Fruit fly (Drosophila melanogaster) whole organism, embryonic: Measurements from ENCODE around the gene Sld5.

Experiments used
- CG17361 ChIP-seq: fragments of 200-800 bp; sonication (Bioruptor generic); IDR thresholded peaks from 3 replicates; pipeline ENCODE4 v1.3.6; 2022; ENCODE audit warnings: missing biosample characterization, missing genetic modification characterization
- CG2129 ChIP-seq: fragments of 200-800 bp; sonication (Bioruptor generic); IDR thresholded peaks from 2 replicates; pipeline ENCODE4 v1.3.6; 2022; ENCODE audit warnings: missing biosample characterization, missing genetic modification characterization; ENCODE audit not compliant: partially characterized antibody
- Mad ChIP-seq: fragments of 200-800 bp; sonication (Bioruptor generic); optimal IDR thresholded peaks from 2 replicates; lab custom pipeline; 2016; ENCODE audit warnings: missing biosample characterization, missing genetic modification characterization
- bcd ChIP-seq: fragments of 200-800 bp; sonication (Bioruptor generic); optimal IDR thresholded peaks from 2 replicates; lab custom pipeline; 2017; ENCODE audit warnings: missing biosample characterization, mild to moderate bottlenecking, missing genetic modification characterization
- gem ChIP-seq: fragments of 200-800 bp; sonication (Bioruptor generic); optimal IDR thresholded peaks from 2 replicates; lab custom pipeline; 2019; ENCODE audit warnings: missing biosample characterization, mild to moderate bottlenecking, missing genetic modification characterization, moderate library complexity

DNA sequence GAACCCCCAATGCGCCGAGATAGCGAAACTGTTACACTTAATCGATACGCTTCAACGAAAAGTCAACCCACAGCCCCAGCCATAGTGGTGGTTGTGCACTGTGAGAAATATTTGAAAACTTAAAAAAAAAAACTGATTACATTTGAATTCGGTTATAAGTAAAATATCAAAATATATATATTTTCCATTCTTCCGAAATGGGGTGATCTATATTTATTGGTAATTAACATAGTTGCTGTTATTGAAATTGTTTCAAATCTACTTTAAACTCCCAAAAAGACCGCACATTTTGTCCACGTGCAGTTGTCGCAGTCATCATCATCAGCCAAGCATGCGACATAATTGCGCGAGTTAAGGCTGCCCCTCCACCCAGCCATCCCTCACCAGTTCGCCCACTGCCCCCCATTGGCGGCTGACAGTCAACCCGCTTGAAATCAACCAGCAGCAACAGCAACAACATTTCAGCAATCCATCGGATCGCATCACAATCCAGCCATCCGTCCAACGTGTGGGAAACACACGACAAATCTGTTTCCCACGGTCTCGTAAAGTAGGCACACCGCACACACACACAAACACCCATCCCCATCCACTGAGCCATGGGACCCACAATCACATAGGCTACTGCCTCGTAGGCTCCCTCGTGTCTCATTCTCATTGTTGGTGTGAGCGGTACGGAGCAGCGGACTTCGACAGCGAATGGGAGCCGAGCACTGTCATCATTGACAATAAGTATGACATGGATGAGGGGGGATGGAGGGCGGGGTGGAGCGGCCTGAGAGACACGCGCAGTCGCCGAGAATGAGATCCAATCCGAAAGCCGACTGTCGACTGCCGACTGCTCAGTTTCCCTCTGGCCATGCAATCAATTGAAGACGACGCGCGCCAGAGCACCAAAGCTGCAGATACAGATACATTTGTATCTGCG, 35.8 kb downstream of the Sld5 start:
- TF ChIP-seq CG17361 (GFP tag; lab: Robert Waterston, UW) (peak; percentile 78; the same call in 2 of the 3 replicates), gem (tag; lab: Kevin White, UChicago) (peak; percentile 88), CG2129 (GFP tag; lab: Robert Waterston, UW) (no peak), Mad (GFP tag; lab: Kevin White, UChicago) (no peak), bcd (peak; percentile 64)
